Fruit fly (Drosophila melanogaster): ENCODE data around the gene CG33664.
A peak's percentile ranks its signal among the peaks of the same experiment; 100 is the strongest.
"Not testable (repeated sequence)": the region's sequence is repeated elsewhere in the genome, so short reads cannot be mapped to it uniquely, and the experiment has no call there.

CG33664 gene

DNA sequence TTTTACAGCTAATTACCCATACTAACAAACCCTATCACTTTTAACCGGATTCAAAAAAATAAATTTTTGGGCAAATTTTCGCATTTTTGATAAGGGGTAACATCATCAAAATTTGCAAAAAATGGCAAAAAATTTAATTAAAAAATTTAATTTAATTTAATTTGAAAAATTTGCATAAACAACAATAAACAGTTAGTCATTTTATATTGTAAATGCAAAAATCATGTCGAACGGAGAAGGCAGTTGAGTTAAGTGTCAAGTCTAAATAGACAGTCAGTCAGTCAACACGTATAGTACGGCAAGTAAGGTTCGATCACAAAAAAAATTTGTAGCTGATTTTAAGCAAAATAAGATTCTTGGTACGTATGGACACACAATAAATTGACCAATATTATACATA, at the start of gene CG33664:
Gene CG33664, plus strand, starts transcription at position 301 of the 400 bp plus-strand sequence.
- not testable (repeated sequence) for TF ChIP-seq CG8478, CTCF (optimal IDR thresholded peaks at IDR 0.05)

DNA sequence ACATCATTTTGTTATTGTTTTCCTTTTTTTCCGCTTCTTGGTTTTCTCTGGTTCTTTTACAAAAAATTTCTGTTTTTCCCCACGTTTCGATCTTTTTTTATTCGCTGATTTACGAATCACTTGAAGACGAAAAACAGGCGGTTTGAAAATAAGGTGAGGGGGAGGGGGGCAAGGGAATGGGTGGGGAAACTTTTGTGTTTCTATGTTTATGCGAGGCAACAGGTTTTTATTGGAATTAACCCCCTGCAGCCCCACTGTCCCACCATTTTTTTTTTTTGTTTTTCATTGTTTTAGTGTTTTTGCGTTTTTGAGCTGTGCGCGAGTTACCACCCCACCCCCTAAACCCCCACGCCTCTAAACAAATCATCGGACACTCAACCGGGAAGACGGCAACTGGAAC, 49.1 kb upstream of the CG33664 start:
- TF ChIP-seq CG8478 (optimal IDR thresholded peaks at IDR 0.05), result no peak
- no peak for TF ChIP-seq CTCF (optimal IDR thresholded peaks at IDR 0.05)

DNA sequence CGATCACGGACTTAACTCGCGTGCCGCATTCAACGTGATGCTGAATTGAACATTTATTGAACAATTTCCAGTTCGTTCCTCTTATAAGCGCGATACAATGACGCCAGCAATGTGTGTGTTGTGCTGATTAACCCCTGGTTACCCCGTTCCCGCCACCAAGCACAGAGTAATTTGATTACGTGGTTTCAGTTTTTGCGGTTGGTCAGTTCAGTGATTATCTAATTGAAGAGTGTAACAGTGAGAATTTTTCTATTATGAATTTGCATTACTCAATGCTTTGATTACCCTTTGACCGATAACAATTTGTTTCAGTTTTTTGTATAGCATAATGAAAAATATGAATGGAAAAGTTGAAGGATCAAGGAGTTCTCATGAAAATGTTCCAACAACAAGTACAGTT, 46.3 kb upstream of the CG33664 start, which contains the start of gene CG3842:
Gene CG3842, plus strand, starts transcription at position 61 of the 400 bp plus-strand sequence.
- TF ChIP-seq CG8478 (optimal IDR thresholded peaks at IDR 0.05) (no peak), CTCF (optimal IDR thresholded peaks at IDR 0.05) (no peak)

DNA sequence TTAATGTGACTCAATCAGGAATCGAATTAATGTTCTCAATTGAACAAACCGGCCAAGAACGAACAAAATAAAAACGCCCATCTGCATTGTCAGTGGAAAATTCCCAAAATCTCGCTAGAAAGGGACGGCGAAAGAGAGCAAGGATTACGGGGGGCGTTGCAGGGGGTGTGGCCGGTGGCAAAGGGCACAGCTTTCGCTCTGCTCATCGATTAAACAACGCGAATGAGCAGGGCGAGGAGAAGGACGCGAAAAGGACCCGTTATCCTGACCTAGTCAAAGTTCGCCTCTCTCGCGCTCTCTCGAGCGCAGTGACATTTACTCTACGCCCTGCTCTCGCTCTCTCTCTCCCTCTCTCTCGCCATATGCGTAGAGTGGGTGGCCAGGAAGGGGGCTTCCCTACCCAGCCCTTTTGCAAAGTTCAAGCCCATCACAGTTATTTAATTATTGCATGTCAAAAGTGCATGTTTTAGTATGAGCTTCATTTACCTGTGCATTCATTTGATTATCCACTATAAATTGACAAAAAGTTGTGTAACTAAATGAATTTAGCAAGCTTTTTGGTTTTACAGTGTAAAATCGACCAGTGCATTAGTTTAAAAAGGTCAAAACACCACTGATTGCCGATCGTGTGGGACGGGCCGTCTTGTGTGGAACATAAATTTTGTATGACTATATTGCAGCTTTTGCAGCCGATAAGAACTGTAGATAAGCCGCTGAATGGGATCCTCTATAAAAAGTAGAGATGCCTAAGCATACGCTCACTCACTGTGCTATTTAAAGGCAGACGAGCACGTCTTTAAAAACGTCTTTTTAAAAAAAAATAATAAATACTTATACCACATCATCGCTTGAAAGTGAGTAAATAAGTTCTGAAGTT, 45.0 kb upstream of the CG33664 start:
- TF ChIP-seq CTCF (optimal IDR thresholded peaks at IDR 0.05) (no peak), CG8478 (optimal IDR thresholded peaks at IDR 0.05) (no peak)

DNA sequence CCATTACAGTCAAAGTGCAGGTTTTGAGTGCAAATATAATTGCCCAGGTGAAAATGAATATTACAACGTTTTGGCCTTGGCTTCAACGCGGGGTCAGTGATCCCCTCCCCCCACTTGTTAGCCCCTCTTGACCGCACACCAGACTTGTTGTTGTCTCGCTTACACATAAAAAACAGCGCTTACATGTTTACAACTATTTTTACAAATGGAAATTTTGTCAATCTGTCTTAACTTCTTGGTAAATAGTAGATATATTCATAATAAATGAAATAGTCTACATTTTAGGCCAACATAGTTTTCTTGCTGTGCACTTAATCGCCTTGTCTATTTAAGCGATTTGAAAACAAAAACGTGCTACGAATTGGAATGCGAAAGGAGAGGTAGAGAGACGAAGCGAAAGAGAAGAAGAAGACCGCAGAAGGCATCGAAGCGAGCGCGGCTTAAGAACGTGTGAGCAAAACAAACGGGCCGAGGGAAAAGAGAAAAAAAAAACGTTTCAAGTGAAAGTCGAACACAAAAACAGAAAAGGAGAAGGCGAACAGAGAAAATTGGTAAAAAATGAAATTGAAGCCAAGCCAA, 44.0 kb upstream of the CG33664 start:
- TF ChIP-seq CG8478 (optimal IDR thresholded peaks at IDR 0.05) (no peak), CTCF (optimal IDR thresholded peaks at IDR 0.05) (no peak)

DNA sequence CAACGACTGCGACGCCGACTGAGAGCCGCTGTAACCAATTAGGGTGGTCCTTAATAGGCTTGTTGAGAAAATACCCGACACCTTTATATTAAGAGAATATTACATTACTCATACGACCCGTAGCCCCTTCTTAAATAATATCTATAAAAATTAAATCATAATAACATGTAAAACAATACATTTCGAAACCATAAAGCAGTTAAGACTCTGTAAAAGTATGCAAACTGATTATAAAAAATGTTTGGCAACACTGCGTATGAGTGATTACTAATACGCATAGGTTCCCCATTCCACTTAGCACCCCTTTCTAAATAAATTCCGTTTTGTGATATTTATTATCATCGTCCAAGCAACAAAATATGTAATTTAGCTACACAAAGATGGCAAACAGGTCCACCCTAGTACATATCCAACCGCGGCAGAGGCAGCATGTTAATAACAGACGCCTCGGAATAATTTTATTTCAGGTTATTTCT, 43.4 kb upstream of the CG33664 start:
- no peak for TF ChIP-seq CTCF (optimal IDR thresholded peaks at IDR 0.05)
- no peak for TF ChIP-seq CG8478 (optimal IDR thresholded peaks at IDR 0.05)

DNA sequence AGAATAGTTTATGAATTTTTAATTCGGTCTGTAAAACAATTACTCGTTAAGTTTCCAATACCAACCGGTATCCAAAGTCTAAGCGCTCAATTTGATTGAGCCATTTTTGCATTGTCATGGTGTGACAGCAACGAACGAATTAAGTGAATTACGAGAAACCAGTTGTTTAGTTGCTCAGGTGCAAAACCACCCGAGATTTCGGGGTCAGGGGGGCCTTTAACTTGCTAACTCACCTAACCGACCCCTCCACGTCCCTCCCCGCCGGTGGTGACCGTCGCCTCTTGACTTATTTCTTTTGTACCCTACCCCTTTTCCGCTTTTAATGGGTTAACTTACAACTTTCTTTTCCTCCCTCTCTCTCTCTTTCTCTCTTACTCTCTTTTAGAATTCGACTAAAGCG, 42.3 kb upstream of the CG33664 start:
- TF ChIP-seq CG8478 (optimal IDR thresholded peaks at IDR 0.05) (no peak), CTCF (optimal IDR thresholded peaks at IDR 0.05) (no peak)

DNA sequence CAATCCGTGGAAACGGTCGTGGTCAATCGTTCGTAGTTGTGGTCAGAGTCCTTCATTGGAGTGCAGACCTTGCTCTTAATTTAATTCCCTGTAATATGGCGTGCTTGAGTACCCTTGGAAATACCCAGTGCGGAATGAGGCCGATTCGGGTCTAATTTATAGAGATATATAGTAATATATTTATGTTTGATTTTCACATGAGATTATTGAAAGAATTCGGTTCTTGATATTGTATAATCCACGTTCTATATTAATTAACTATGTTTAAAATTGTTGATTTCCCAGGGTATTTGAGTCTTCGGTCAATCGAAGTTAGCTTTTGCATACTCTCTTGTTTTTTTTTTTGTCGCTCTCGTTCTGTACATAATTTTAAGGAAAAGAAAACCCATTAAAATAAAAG, 40.7 kb upstream of the CG33664 start:
- TF ChIP-seq CTCF (optimal IDR thresholded peaks at IDR 0.05) (no peak), CG8478 (optimal IDR thresholded peaks at IDR 0.05) (no peak)

DNA sequence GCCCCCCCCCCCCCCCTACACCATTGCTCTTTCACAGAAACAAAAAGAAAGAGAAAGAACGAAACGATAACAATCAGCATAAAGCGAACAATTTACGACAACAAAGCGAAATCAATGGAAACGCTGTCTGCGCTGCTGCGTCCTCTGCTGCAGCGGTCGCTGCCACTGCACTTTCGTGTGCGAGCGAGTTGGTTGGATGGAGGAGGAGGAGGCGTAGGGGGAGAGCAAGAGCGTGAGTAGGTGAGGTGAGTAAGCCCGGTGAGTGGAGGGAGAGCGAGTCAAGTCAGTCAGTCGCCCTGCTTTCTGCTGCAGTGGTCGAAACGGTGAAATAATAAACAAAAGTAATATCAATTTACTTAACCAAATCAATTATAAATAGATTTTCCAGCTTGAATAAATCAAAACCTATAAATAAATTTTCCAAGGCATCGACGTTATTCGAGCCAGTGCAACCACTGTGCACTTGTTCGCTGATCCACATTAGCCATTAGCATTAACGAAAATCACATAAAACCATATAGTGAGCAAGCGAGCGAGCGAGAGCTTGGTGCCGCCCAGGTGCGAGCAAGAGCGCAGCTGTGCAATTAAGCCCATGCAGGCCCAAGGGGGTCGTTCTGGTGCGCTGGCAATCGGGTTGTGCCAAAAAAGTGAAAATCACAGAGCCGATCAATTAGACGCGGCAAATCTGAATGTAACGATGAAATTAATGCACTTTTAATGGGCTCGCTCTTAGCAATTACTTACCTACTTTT, 40.1 kb upstream of the CG33664 start:
- TF ChIP-seq CG8478 (optimal IDR thresholded peaks at IDR 0.05) (no peak), CTCF (optimal IDR thresholded peaks at IDR 0.05) (no peak)

DNA sequence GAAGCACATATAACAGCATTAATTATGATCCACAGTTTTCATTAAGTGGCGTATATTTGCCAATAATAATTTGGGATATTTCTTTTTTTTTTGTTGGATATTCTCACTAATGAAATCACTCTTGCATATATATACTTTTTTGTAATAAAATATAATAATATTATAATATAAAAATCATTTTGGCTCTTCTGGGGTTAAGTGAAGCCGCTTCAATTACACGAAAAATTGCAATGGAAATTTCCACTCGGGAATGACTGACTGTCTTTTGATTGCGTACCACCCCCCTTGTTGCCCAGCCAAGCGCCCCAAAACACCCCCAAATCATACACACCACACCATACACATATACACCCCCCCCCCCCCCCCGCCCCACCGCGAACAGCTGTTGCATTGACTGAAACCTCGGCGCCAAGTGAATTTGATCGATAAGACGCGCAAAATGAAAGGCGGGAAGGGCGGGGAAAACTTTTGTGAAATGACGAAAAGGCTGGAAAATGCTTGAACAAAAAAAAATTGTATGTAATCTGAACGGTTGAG, 39.4 kb upstream of the CG33664 start:
- TF ChIP-seq CTCF (optimal IDR thresholded peaks at IDR 0.05), result no peak
- no peak for TF ChIP-seq CG8478 (optimal IDR thresholded peaks at IDR 0.05)

DNA sequence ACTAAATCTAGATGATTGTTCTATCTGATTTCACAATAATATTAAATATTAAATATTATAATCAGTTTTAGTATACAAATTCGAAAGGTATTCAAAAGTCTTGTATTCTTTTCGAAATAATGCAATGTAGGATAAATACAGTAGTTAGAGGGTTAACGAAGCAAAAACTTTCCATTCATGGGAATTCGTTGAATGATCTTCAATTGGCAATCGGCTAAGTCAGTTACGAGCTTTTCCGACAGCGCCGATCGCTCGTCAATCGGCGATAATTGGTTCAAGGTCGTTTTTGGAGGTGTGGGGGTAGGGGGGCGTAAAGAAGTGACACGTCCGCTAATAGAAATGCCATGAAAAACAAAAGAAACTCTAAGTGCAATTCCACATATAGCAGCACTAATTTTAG, 37.9 kb upstream of the CG33664 start:
- TF ChIP-seq CG8478 (optimal IDR thresholded peaks at IDR 0.05) (no peak), CTCF (optimal IDR thresholded peaks at IDR 0.05) (no peak)

DNA sequence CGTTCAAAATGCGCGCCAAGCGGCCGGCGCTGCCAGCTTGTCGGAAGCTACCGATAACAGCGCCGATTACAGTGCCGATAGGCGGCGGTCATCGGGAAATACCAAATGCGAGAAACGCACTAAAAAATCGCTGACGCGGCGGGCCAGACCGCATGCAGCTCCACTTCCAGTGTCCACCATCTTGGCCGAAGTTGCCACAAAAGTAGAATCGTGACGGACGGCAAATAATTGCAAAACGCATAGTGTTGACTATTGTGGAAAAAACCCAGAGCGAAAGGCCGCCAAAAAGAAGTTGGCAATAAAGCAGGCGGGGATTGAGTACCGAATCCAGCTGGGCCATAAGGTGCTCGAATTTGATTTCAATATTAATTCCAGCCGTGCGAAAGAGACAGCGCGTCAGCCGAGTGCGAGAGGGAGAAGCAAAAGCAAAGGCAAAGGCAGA, 37.1 kb upstream of the CG33664 start, which contains the start of gene CG3847:
Gene CG3847, plus strand, starts transcription at position 178 of the 442 bp plus-strand sequence.
- TF ChIP-seq CG8478 (optimal IDR thresholded peaks at IDR 0.05) (no peak), CTCF (optimal IDR thresholded peaks at IDR 0.05) (peak in 1 of 2 experiments; percentile 56)

DNA sequence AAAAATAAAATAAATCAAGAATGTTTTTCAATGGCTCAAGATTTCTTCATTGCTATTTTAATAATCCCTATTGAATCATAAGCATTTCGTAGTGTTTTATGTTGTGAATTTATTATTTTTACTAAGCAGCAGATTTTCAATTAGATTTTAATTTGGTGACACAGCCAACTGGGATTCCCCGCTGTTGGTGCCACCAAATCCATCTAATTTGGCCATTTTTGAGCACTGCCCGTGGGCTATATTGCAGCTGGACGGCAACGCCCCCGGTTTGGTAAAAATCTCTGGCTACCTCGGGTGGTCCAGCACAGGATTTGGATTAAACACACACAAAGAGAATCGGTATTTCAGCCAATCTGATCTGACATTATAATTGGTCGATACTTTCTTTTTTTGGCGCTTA, 34.8 kb upstream of the CG33664 start:
- TF ChIP-seq CG8478 (optimal IDR thresholded peaks at IDR 0.05) (no peak), CTCF (optimal IDR thresholded peaks at IDR 0.05) (no peak)

DNA sequence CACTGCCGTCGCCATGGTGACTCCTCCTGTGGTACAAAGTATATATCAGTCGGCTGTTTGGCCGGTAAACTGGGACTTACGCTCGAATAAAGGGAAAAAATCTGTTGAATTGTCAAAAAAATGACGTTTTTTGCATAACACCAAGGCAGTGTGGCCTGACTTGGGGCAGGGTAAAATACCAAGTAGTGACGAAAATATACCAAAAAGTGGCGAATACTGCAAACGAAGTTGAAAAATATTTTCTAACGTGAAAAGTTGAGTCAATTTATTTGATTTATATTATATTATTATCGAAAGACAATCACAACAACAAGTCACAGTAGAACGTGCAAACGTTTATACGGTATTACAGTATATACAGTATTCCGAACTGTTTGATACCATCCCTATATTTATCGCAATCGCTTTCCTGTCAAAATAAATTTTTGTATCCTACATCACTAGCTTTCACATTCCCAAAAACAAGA, 33.8 kb upstream of the CG33664 start, which contains the start of the genes ND-B16.6 and kdn:
Gene ND-B16.6, minus strand, starts transcription at position 189 of the 467 bp plus-strand sequence.
Gene kdn, plus strand, starts transcription at position 417 of the 467 bp plus-strand sequence.
- TF ChIP-seq CTCF (optimal IDR thresholded peaks at IDR 0.05), result no peak
